Fruit fly (Drosophila melanogaster): ENCODE results near the gene CG45072.

dm6 chr3R:30095381-30095780, 27.7 kb downstream of the CG45072 start:
- TF ChIP-seq CG4318 (GFP tag; optimal IDR thresholded peaks at IDR 0.05): no peak
- no peak for TF ChIP-seq Sox102F (GFP tag; optimal IDR thresholded peaks at IDR 0.05)
- no peak for TF ChIP-seq Ets96B (tag; optimal IDR thresholded peaks at IDR 0.05)
- TF ChIP-seq Hr38 (GFP tag; optimal IDR thresholded peaks at IDR 0.05): no peak
- no peak for TF ChIP-seq Blimp-1 (GFP tag; optimal IDR thresholded peaks at IDR 0.05)
- TF ChIP-seq Ets21C (GFP tag; optimal IDR thresholded peaks at IDR 0.05): no peak
- TF ChIP-seq CG31627 (GFP tag; optimal IDR thresholded peaks at IDR 0.05): no peak
- TF ChIP-seq Lpt (GFP tag; optimal IDR thresholded peaks at IDR 0.05): no peak

Data from whole organism, prepupa.